Fruit fly (Drosophila melanogaster) whole organism, embryonic: Measurements from ENCODE around the gene CG11865.

Experiments
- Antp ChIP-seq: fragments of 200-800 bp; sonication (Bioruptor generic); optimal IDR thresholded peaks from 3 replicates; lab custom pipeline; 2016; ENCODE audit warnings: missing biosample characterization, missing genetic modification characterization
- Asciz ChIP-seq: fragments of 200-800 bp; sonication (Bioruptor generic); optimal IDR thresholded peaks from 2 replicates; lab custom pipeline; 2017; ENCODE audit warnings: missing biosample characterization, mild to moderate bottlenecking, missing genetic modification characterization, missing genetic modification reagents
- Atf-2 ChIP-seq: fragments of 200-800 bp; sonication (Bioruptor generic); optimal IDR thresholded peaks from 2 replicates; lab custom pipeline; 2016; ENCODE audit warnings: missing biosample characterization, missing genetic modification characterization
- CG10209 ChIP-seq: fragments of 200-800 bp; sonication (Bioruptor generic); optimal IDR thresholded peaks from 3 replicates; lab custom pipeline; 2017; ENCODE audit warnings: missing biosample characterization, mild to moderate bottlenecking, missing genetic modification characterization, missing genetic modification reagents
- CG12219 ChIP-seq: fragments of 200-800 bp; sonication (Bioruptor generic); optimal IDR thresholded peaks from 3 replicates; lab custom pipeline; 2018; ENCODE audit warnings: missing biosample characterization, mild to moderate bottlenecking, missing genetic modification characterization
- CG13296 ChIP-seq: fragments of 200-800 bp; sonication (Bioruptor generic); optimal IDR thresholded peaks from 3 replicates; lab custom pipeline; 2018; ENCODE audit warnings: missing biosample characterization, mild to moderate bottlenecking, missing genetic modification characterization
- CG15269 ChIP-seq: fragments of 200-800 bp; sonication (Bioruptor generic); optimal IDR thresholded peaks from 2 replicates; lab custom pipeline; 2018; ENCODE audit warnings: missing biosample characterization, mild to moderate bottlenecking, missing genetic modification characterization, moderate library complexity
- CG15514 ChIP-seq: fragments of 200-800 bp; sonication (Bioruptor generic); optimal IDR thresholded peaks from 3 replicates; lab custom pipeline; 2017; ENCODE audit warnings: missing biosample characterization, missing genetic modification characterization, mild to moderate bottlenecking, moderate library complexity, missing genetic modification reagents
- CG17385 ChIP-seq: fragments of 200-800 bp; sonication (Bioruptor generic); optimal IDR thresholded peaks from 3 replicates; lab custom pipeline; 2018; ENCODE audit warnings: missing biosample characterization, mild to moderate bottlenecking, missing genetic modification characterization
- CG17612 ChIP-seq: fragments of 200-800 bp; sonication (Bioruptor generic); IDR thresholded peaks from 2 replicates; pipeline ENCODE4 v1.3.6; 2022; ENCODE audit warnings: missing biosample characterization, missing genetic modification characterization
- CG18011 ChIP-seq: fragments of 200-800 bp; sonication (Bioruptor generic); optimal IDR thresholded peaks from 2 replicates; lab custom pipeline; 2017; ENCODE audit warnings: missing biosample characterization, missing genetic modification characterization, mild to moderate bottlenecking, moderate library complexity, missing genotype
- CG2120 ChIP-seq: fragments of 200-800 bp; sonication (Bioruptor generic); optimal IDR thresholded peaks from 3 replicates; lab custom pipeline; 2016; ENCODE audit warnings: missing biosample characterization, missing genetic modification characterization
- CG2199 ChIP-seq: fragments of 200-800 bp; sonication (Bioruptor generic); IDR thresholded peaks from 3 replicates; pipeline ENCODE4 v1.3.6; 2022; ENCODE audit warnings: missing biosample characterization, missing genetic modification characterization
- CG3163 ChIP-seq: fragments of 200-800 bp; sonication (Bioruptor generic); optimal IDR thresholded peaks from 3 replicates; lab custom pipeline; 2016; ENCODE audit warnings: missing biosample characterization, missing genetic modification characterization
- CG8359 ChIP-seq: fragments of 200-800 bp; sonication (Bioruptor generic); optimal IDR thresholded peaks from 2 replicates; lab custom pipeline; 2017; ENCODE audit warnings: missing biosample characterization, mild to moderate bottlenecking, missing genetic modification characterization, borderline replicate concordance
- Dip3 ChIP-seq: fragments of 200-800 bp; sonication (Bioruptor generic); optimal IDR thresholded peaks from 3 replicates; lab custom pipeline; 2016; ENCODE audit warnings: missing biosample characterization, missing genetic modification characterization
- Gsc ChIP-seq: fragments of 200-800 bp; sonication (Bioruptor generic); IDR thresholded peaks from 2 replicates; pipeline ENCODE4 v1.3.6; 2022; ENCODE audit warnings: missing biosample characterization, missing genetic modification characterization
- Hand ChIP-seq: fragments of 200-800 bp; sonication (Bioruptor generic); optimal IDR thresholded peaks from 2 replicates; lab custom pipeline; 2017; ENCODE audit warnings: mild to moderate bottlenecking, missing biosample characterization, missing genetic modification reagents, missing genetic modification characterization
- Hr3 ChIP-seq: fragments of 200-800 bp; sonication (Bioruptor generic); optimal IDR thresholded peaks from 3 replicates; lab custom pipeline; 2016; ENCODE audit warnings: missing biosample characterization, missing genetic modification characterization
- Hr51 ChIP-seq, 2 experiments: fragments of 200-800 bp; sonication (Bioruptor generic); optimal IDR thresholded peaks; 2 replicates in 1 of 2; 3 replicates in 1 of 2; lab custom pipeline; 2016 to 2018; ENCODE audit warnings: missing biosample characterization in 2 of 2, missing genetic modification characterization in 2 of 2, mild to moderate bottlenecking in 1 of 2, moderate library complexity in 1 of 2
- Hsf ChIP-seq: fragments of 200-800 bp; sonication (Bioruptor generic); optimal IDR thresholded peaks from 3 replicates; lab custom pipeline; 2016; ENCODE audit warnings: missing biosample characterization, missing genetic modification characterization
- MTF-1 ChIP-seq: fragments of 200-800 bp; sonication (Bioruptor generic); optimal IDR thresholded peaks from 2 replicates; lab custom pipeline; 2018; ENCODE audit warnings: missing biosample characterization, mild to moderate bottlenecking, missing genetic modification characterization, borderline replicate concordance
- Meics ChIP-seq: fragments of 200-800 bp; sonication (Bioruptor generic); optimal IDR thresholded peaks from 2 replicates; lab custom pipeline; 2017; ENCODE audit warnings: missing biosample characterization, mild to moderate bottlenecking, missing genetic modification characterization
- NFAT ChIP-seq: fragments of 200-800 bp; sonication (Bioruptor generic); IDR thresholded peaks from 2 replicates; pipeline ENCODE4 v1.3.6; 2022; ENCODE audit warnings: missing biosample characterization, missing genetic modification characterization
- Ptx1 ChIP-seq: fragments of 200-800 bp; sonication (Bioruptor generic); IDR thresholded peaks from 2 replicates; pipeline ENCODE4 v1.3.6; 2022; ENCODE audit warnings: missing biosample characterization, missing genetic modification characterization
- Rfx ChIP-seq: fragments of 200-800 bp; sonication (Bioruptor generic); IDR thresholded peaks from 2 replicates; pipeline ENCODE4 v1.3.6; 2022; ENCODE audit warnings: missing biosample characterization, missing genetic modification characterization
- Xbp1 ChIP-seq: fragments of 200-800 bp; sonication (Bioruptor generic); optimal IDR thresholded peaks from 3 replicates; lab custom pipeline; 2016; ENCODE audit warnings: missing biosample characterization, mild to moderate bottlenecking, missing genetic modification characterization
- az2 ChIP-seq: fragments of 200-800 bp; sonication (Bioruptor generic); optimal IDR thresholded peaks from 3 replicates; lab custom pipeline; 2016; ENCODE audit warnings: missing biosample characterization, missing genetic modification characterization
- bcd ChIP-seq: fragments of 200-800 bp; sonication (Bioruptor generic); optimal IDR thresholded peaks from 2 replicates; lab custom pipeline; 2017; ENCODE audit warnings: missing biosample characterization, mild to moderate bottlenecking, missing genetic modification characterization
- cg ChIP-seq: fragments of 200-800 bp; sonication (Bioruptor generic); optimal IDR thresholded peaks from 3 replicates; lab custom pipeline; 2019; ENCODE audit warnings: missing biosample characterization, mild to moderate bottlenecking, missing genetic modification characterization, moderate library complexity
- chm ChIP-seq: fragments of 200-800 bp; sonication (Bioruptor generic); IDR thresholded peaks from 2 replicates; pipeline ENCODE4 v1.3.6; 2022; ENCODE audit warnings: missing biosample characterization, missing genetic modification characterization
- dpn ChIP-seq, 2 experiments: fragments of 200-800 bp; sonication (Bioruptor generic); optimal IDR thresholded peaks; 3 replicates each; lab custom pipeline; 2016; ENCODE audit warnings: missing biosample characterization in 2 of 2, missing genetic modification characterization in 2 of 2
- fu2 ChIP-seq: fragments of 200-800 bp; sonication (Bioruptor generic); optimal IDR thresholded peaks from 2 replicates; lab custom pipeline; 2016; ENCODE audit warnings: missing biosample characterization, missing genetic modification characterization
- gcm2 ChIP-seq: fragments of 200-800 bp; sonication (Bioruptor generic); optimal IDR thresholded peaks from 2 replicates; lab custom pipeline; 2016; ENCODE audit warnings: missing biosample characterization, missing genetic modification characterization
- gem ChIP-seq: fragments of 200-800 bp; sonication (Bioruptor generic); optimal IDR thresholded peaks from 2 replicates; lab custom pipeline; 2019; ENCODE audit warnings: missing biosample characterization, mild to moderate bottlenecking, missing genetic modification characterization, moderate library complexity
- h ChIP-seq: fragments of >200 bp; optimal IDR thresholded peaks from 2 replicates; lab custom pipeline; 2017
- hth ChIP-seq: fragments of >200 bp; optimal IDR thresholded peaks from 2 replicates; lab custom pipeline; 2017; ENCODE audit warnings: inconsistent platforms
- ind ChIP-seq: fragments of 200-800 bp; sonication (Bioruptor generic); optimal IDR thresholded peaks from 3 replicates; lab custom pipeline; 2016; ENCODE audit warnings: missing biosample characterization, missing genetic modification characterization
- mirr ChIP-seq: fragments of 200-800 bp; sonication (Bioruptor generic); optimal IDR thresholded peaks from 3 replicates; lab custom pipeline; 2018; ENCODE audit warnings: missing biosample characterization, mild to moderate bottlenecking, missing genetic modification characterization
- otp ChIP-seq: fragments of 200-800 bp; sonication (Bioruptor generic); IDR thresholded peaks from 3 replicates; pipeline ENCODE4, ENCODE4 v1.3.6; 2022; ENCODE audit warnings: missing biosample characterization, missing genetic modification characterization
- pan ChIP-seq, 4 experiments: fragments of >200 bp in 3 of 4; fragments of 200-800 bp in 1 of 4; sonication (Bioruptor generic) in 1 of 4; optimal IDR thresholded peaks in 3 of 4; IDR thresholded peaks in 1 of 4; 2 replicates each; pipeline versions ENCODE4 v1.3.6 to Lab custom; 2017 to 2022; ENCODE audit warnings: missing biosample characterization in 2 of 4, missing genetic modification characterization in 2 of 4, mixed read lengths in 1 of 4
- pum ChIP-seq: fragments of 200-800 bp; sonication (Bioruptor generic); optimal IDR thresholded peaks from 2 replicates; lab custom pipeline; 2016; ENCODE audit warnings: missing biosample characterization, missing genetic modification characterization
- scrt ChIP-seq: fragments of 200-800 bp; sonication (Bioruptor generic); optimal IDR thresholded peaks from 2 replicates; lab custom pipeline; 2018; ENCODE audit warnings: missing biosample characterization, mild to moderate bottlenecking, missing genetic modification characterization, moderate library complexity
- sens-2 ChIP-seq: fragments of 200-800 bp; sonication (Bioruptor generic); IDR thresholded peaks from 2 replicates; pipeline ENCODE4 v1.3.6; 2022; ENCODE audit warnings: missing biosample characterization, missing genetic modification characterization
- sisA ChIP-seq: fragments of 200-800 bp; sonication (Bioruptor generic); IDR thresholded peaks from 2 replicates; pipeline ENCODE4 v1.3.6; 2022; ENCODE audit warnings: missing biosample characterization, missing genetic modification characterization
- so ChIP-seq: fragments of 200-800 bp; sonication (Bioruptor generic); IDR thresholded peaks from 3 replicates; pipeline ENCODE4 v1.3.6; 2022; ENCODE audit warnings: missing biosample characterization, missing genetic modification characterization
- tgo ChIP-seq: fragments of 200-800 bp; sonication (Bioruptor generic); IDR thresholded peaks from 3 replicates; pipeline ENCODE4 v1.3.6; 2022; ENCODE audit warnings: missing biosample characterization, missing genetic modification characterization
- tin ChIP-seq: fragments of 200-800 bp; sonication (Bioruptor generic); optimal IDR thresholded peaks from 3 replicates; lab custom pipeline; 2016; ENCODE audit warnings: missing biosample characterization, missing genetic modification characterization
- unpg ChIP-seq: fragments of 200-800 bp; sonication (Bioruptor generic); optimal IDR thresholded peaks from 3 replicates; lab custom pipeline; 2018; ENCODE audit warnings: missing biosample characterization, mild to moderate bottlenecking, missing genetic modification characterization, moderate library complexity
- wor ChIP-seq: fragments of 200-800 bp; sonication (Bioruptor generic); IDR thresholded peaks from 2 replicates; pipeline ENCODE4 v1.3.6; 2022; ENCODE audit warnings: missing biosample characterization, missing genetic modification characterization

Gene CG11865

dm6 chr2L:15629596-15630168 lies 12.9 kb downstream of the CG11865 start, which contains the start of gene CG18480 (continued):
- TF ChIP-seq CG10209 (GFP tag; lab: Kevin White, UChicago): peak; percentile 31
- TF ChIP-seq Xbp1 (GFP tag; lab: Kevin White, UChicago): peak; percentile 50
- TF ChIP-seq Asciz (GFP tag; lab: Kevin White, UChicago): peak; percentile 13
- TF ChIP-seq CG13296 (GFP tag; lab: Kevin White, UChicago): peak; percentile 12
- peak; percentile 18 for TF ChIP-seq Hand (GFP tag; lab: Kevin White, UChicago)
- peak; percentile 43; the same call in 1 of the 2 replicates for TF ChIP-seq Ptx1 (GFP tag; lab: Robert Waterston, UW)
- TF ChIP-seq fu2 (GFP tag; lab: Kevin White, UChicago): peak; percentile 47
- no peak for TF ChIP-seq so (GFP tag; lab: Robert Waterston, UW)
- TF ChIP-seq Antp (GFP tag; lab: Kevin White, UChicago): peak; percentile 55
- no peak for TF ChIP-seq cg (GFP tag; lab: Kevin White, UChicago)
- no peak for TF ChIP-seq unpg (GFP tag; lab: Kevin White, UChicago)
- TF ChIP-seq bcd: peak; percentile 8
- peak; percentile 24 for TF ChIP-seq pum (GFP tag; lab: Kevin White, UChicago)
- TF ChIP-seq chm: no peak
- peak; percentile 85 for TF ChIP-seq CG2120 (GFP tag; lab: Kevin White, UChicago)
- TF ChIP-seq Meics (GFP tag; lab: Kevin White, UChicago): peak; percentile 59
- peak; percentile 42 for TF ChIP-seq Dip3 (GFP tag; lab: Kevin White, UChicago)
- peak; percentile 32 for TF ChIP-seq CG3163 (GFP tag; lab: Kevin White, UChicago)
- no peak for TF ChIP-seq sisA
- TF ChIP-seq CG2199: no peak
- no peak for TF ChIP-seq hth (lab: Kevin White, UChicago)
- peak; percentile 11 to 36 for TF ChIP-seq Hr51 (GFP tag; optimal IDR thresholded peaks at IDR 0.05; lab: Kevin White, UChicago)
- TF ChIP-seq gcm2: no peak
- peak; percentile 72 for TF ChIP-seq mirr
- peak; percentile 18 for TF ChIP-seq Hr3
- peak; percentile 62 for TF ChIP-seq gem
- no peak for TF ChIP-seq Gsc (GFP tag; lab: Robert Waterston, UW)
- TF ChIP-seq MTF-1 (GFP tag; lab: Kevin White, UChicago): no peak
- TF ChIP-seq h (lab: Kevin White, UChicago): no peak
- peak; percentile 56 for TF ChIP-seq NFAT (GFP tag; lab: Robert Waterston, UW)
- TF ChIP-seq CG18011 (GFP tag; lab: Kevin White, UChicago): no peak
- TF ChIP-seq wor (GFP tag; lab: Robert Waterston, UW): no peak
- peak; percentile 64 for TF ChIP-seq CG15269 (tag; lab: Kevin White, UChicago)
- peak; percentile 35 for TF ChIP-seq CG15514 (GFP tag; lab: Kevin White, UChicago)
- TF ChIP-seq Hsf (GFP tag; lab: Kevin White, UChicago): peak; percentile 15
- no peak for TF ChIP-seq CG8359 (GFP tag; lab: Kevin White, UChicago)
- peak; percentile 83 for TF ChIP-seq Rfx
- peak; percentile 41 for TF ChIP-seq CG12219 (GFP tag; lab: Kevin White, UChicago)
- TF ChIP-seq pan (optimal IDR thresholded peaks at IDR 0.05; lab: Kevin White, UChicago): no peak
- TF ChIP-seq pan (GFP tag; optimal IDR thresholded peaks at IDR 0.05 in 1 of 2, IDR thresholded peaks at IDR 0.05 in 1 of 2): peak in 1 of 2 experiments; percentile 46
- peak in 1 of 2 experiments; percentile 43 for TF ChIP-seq dpn (GFP tag; optimal IDR thresholded peaks at IDR 0.05; lab: Kevin White, UChicago)
- TF ChIP-seq sens-2: no peak
- TF ChIP-seq otp (GFP tag; lab: Robert Waterston, UW): 0 out of 3 replicates have a peak, but pooled peaks have one; percentile 45
- peak; percentile 28 for TF ChIP-seq tin (GFP tag; lab: Kevin White, UChicago)
- TF ChIP-seq ind (GFP tag; lab: Kevin White, UChicago): peak; percentile 64
- peak; percentile 21 for TF ChIP-seq scrt (GFP tag; lab: Kevin White, UChicago)
- peak; percentile 46 for TF ChIP-seq az2 (GFP tag; lab: Kevin White, UChicago)
- peak; percentile 47 for TF ChIP-seq CG17385
- peak; percentile 20; the same call in 1 of the 3 replicates for TF ChIP-seq tgo
- 0 out of 2 replicates have a peak, but pooled peaks have one; percentile 22 for TF ChIP-seq CG17612
- TF ChIP-seq Atf-2 (GFP tag; lab: Kevin White, UChicago): peak; percentile 20
